Worm (Caenorhabditis elegans): ENCODE data around the gene sre-31.

ce11 chrII:12414805-12415204, 6.2 kb upstream of the sre-31 start, which contains the start of gene Y57A10C.11:
- TF ChIP-seq med-1 (GFP tag; optimal IDR thresholded peaks at IDR 0.05; ENCODE audit: insufficient read depth): no peak
- TF ChIP-seq ztf-23 (GFP tag; IDR thresholded peaks at IDR 0.05): no peak
- no peak for TF ChIP-seq cog-1 (tag; optimal IDR thresholded peaks at IDR 0.05)
- TF ChIP-seq ztf-29 (GFP tag; IDR thresholded peaks at IDR 0.05): no peak
- TF ChIP-seq T22C8.4 (GFP tag; IDR thresholded peaks at IDR 0.05): no peak

Data from whole organism, midembryonic.